Fruit fly (Drosophila melanogaster) whole organism, embryonic: ENCODE measurements around the gene yrt.
A peak's percentile ranks its signal among the peaks of the same experiment; 100 is the strongest.

ENCODE experiments used
- Adf1 ChIP-seq: fragments of 200-800 bp; sonication (Bioruptor generic); IDR thresholded peaks from 2 replicates; pipeline ENCODE4 v1.3.6; 2022; ENCODE audit warnings: missing biosample characterization, missing genetic modification characterization
- Asciz ChIP-seq: fragments of 200-800 bp; sonication (Bioruptor generic); optimal IDR thresholded peaks from 2 replicates; lab custom pipeline; 2017; ENCODE audit warnings: missing biosample characterization, mild to moderate bottlenecking, missing genetic modification characterization, missing genetic modification reagents
- BEAF-32 ChIP-seq: fragments of 200-800 bp; sonication (Bioruptor generic); optimal IDR thresholded peaks from 3 replicates; lab custom pipeline; 2017; ENCODE audit warnings: missing biosample characterization, missing genetic modification characterization, mild to moderate bottlenecking, moderate library complexity, missing genetic modification reagents
- CG10565 ChIP-seq: fragments of 200-800 bp; sonication (Bioruptor generic); optimal IDR thresholded peaks from 3 replicates; lab custom pipeline; 2016; ENCODE audit warnings: missing biosample characterization, mild to moderate bottlenecking, missing genetic modification characterization
- CG12219 ChIP-seq: fragments of 200-800 bp; sonication (Bioruptor generic); optimal IDR thresholded peaks from 3 replicates; lab custom pipeline; 2018; ENCODE audit warnings: missing biosample characterization, mild to moderate bottlenecking, missing genetic modification characterization
- CG15514 ChIP-seq: fragments of 200-800 bp; sonication (Bioruptor generic); optimal IDR thresholded peaks from 3 replicates; lab custom pipeline; 2017; ENCODE audit warnings: missing biosample characterization, missing genetic modification characterization, mild to moderate bottlenecking, moderate library complexity, missing genetic modification reagents
- CG17361 ChIP-seq: fragments of 200-800 bp; sonication (Bioruptor generic); IDR thresholded peaks from 3 replicates; pipeline ENCODE4 v1.3.6; 2022; ENCODE audit warnings: missing biosample characterization, missing genetic modification characterization
- CG18476 ChIP-seq: fragments of 200-800 bp; sonication (Bioruptor generic); optimal IDR thresholded peaks from 2 replicates; lab custom pipeline; 2016; ENCODE audit warnings: missing biosample characterization, mild to moderate bottlenecking, missing genetic modification characterization
- CG2678 ChIP-seq: fragments of 200-800 bp; sonication (Bioruptor generic); optimal IDR thresholded peaks from 3 replicates; lab custom pipeline; 2019; ENCODE audit warnings: missing biosample characterization, mild to moderate bottlenecking, missing genetic modification characterization, moderate library complexity
- CG2712 ChIP-seq: fragments of 200-800 bp; optimal IDR thresholded peaks from 3 replicates; lab custom pipeline; 2019; ENCODE audit warnings: missing biosample characterization, mild to moderate bottlenecking, missing genetic modification characterization, moderate library complexity
- CG3065 ChIP-seq: fragments of 200-800 bp; sonication (Bioruptor generic); optimal IDR thresholded peaks from 2 replicates; lab custom pipeline; 2016; ENCODE audit warnings: missing biosample characterization, missing genetic modification characterization
- CG3163 ChIP-seq: fragments of 200-800 bp; sonication (Bioruptor generic); optimal IDR thresholded peaks from 3 replicates; lab custom pipeline; 2016; ENCODE audit warnings: missing biosample characterization, missing genetic modification characterization
- CG4617 ChIP-seq: fragments of 200-800 bp; sonication (Bioruptor generic); optimal IDR thresholded peaks from 3 replicates; lab custom pipeline; 2016; ENCODE audit warnings: missing biosample characterization, missing genetic modification characterization, borderline replicate concordance
- CG4707 ChIP-seq: fragments of 200-800 bp; sonication (Bioruptor generic); optimal IDR thresholded peaks from 2 replicates; lab custom pipeline; 2018; ENCODE audit warnings: missing biosample characterization, mild to moderate bottlenecking, missing genetic modification characterization, moderate library complexity
- CG6654 ChIP-seq: fragments of 200-800 bp; sonication (Bioruptor generic); optimal IDR thresholded peaks from 2 replicates; lab custom pipeline; 2017; ENCODE audit warnings: missing biosample characterization, mild to moderate bottlenecking, missing genetic modification characterization
- CG7271 ChIP-seq: fragments of 200-800 bp; sonication (Bioruptor generic); optimal IDR thresholded peaks from 2 replicates; lab custom pipeline; 2018; ENCODE audit warnings: missing biosample characterization, mild to moderate bottlenecking, missing genetic modification characterization, moderate library complexity
- CG7786 ChIP-seq: fragments of 200-800 bp; sonication (Bioruptor generic); optimal IDR thresholded peaks from 2 replicates; lab custom pipeline; 2016; ENCODE audit warnings: missing biosample characterization, missing genetic modification characterization
- CG9437 ChIP-seq: fragments of 200-800 bp; sonication (Bioruptor generic); optimal IDR thresholded peaks from 2 replicates; lab custom pipeline; 2018; ENCODE audit warnings: missing biosample characterization, mild to moderate bottlenecking, missing genetic modification characterization
- Dfd ChIP-seq, 2 experiments: fragments of >200 bp; optimal IDR thresholded peaks; 2 replicates each; lab custom pipeline; 2017; ENCODE audit warnings: missing biosample characterization in 2 of 2, missing genetic modification characterization in 2 of 2
- Dref ChIP-seq: fragments of 200-800 bp; sonication (Bioruptor generic); IDR thresholded peaks from 2 replicates; pipeline ENCODE4 v1.3.6; 2022; ENCODE audit warnings: missing biosample characterization, missing genetic modification characterization
- Gsc ChIP-seq: fragments of 200-800 bp; sonication (Bioruptor generic); IDR thresholded peaks from 2 replicates; pipeline ENCODE4 v1.3.6; 2022; ENCODE audit warnings: missing biosample characterization, missing genetic modification characterization
- HLH4C ChIP-seq: fragments of 200-800 bp; sonication (Bioruptor generic); IDR thresholded peaks from 3 replicates; pipeline ENCODE4 v1.3.6; 2022; ENCODE audit warnings: missing biosample characterization, missing genetic modification characterization; ENCODE audit not compliant: partially characterized antibody
- Max ChIP-seq: fragments of 200-800 bp; sonication (Bioruptor generic); optimal IDR thresholded peaks from 2 replicates; lab custom pipeline; 2016; ENCODE audit warnings: missing biosample characterization, mild to moderate bottlenecking, missing genetic modification characterization
- Nf-YB ChIP-seq: fragments of 200-800 bp; sonication (Bioruptor generic); optimal IDR thresholded peaks from 3 replicates; lab custom pipeline; 2019; ENCODE audit warnings: missing biosample characterization, mild to moderate bottlenecking, missing genetic modification characterization, moderate library complexity
- NfI ChIP-seq: fragments of 200-800 bp; sonication (Bioruptor generic); optimal IDR thresholded peaks from 3 replicates; lab custom pipeline; 2018; ENCODE audit warnings: missing biosample characterization, mild to moderate bottlenecking, missing genetic modification characterization, moderate library complexity
- Pdp1 ChIP-seq, 2 experiments: fragments of 200-800 bp; sonication (Bioruptor generic); optimal IDR thresholded peaks; 3 replicates each; lab custom pipeline; 2016; ENCODE audit warnings: missing biosample characterization in 2 of 2, missing genetic modification characterization in 2 of 2, mild to moderate bottlenecking in 1 of 2, moderate library complexity in 1 of 2
- Scr ChIP-seq: fragments of 200-800 bp; sonication (Bioruptor generic); IDR thresholded peaks from 2 replicates; pipeline ENCODE4 v1.3.6; 2022; ENCODE audit warnings: missing biosample characterization, missing genetic modification characterization; ENCODE audit not compliant: partially characterized antibody
- Spps ChIP-seq: fragments of 200-800 bp; sonication (Bioruptor generic); optimal IDR thresholded peaks from 2 replicates; lab custom pipeline; 2018; ENCODE audit warnings: missing biosample characterization, mild to moderate bottlenecking, missing genetic modification characterization
- Taf1 ChIP-seq: fragments of 200-800 bp; sonication (Bioruptor generic); IDR thresholded peaks from 2 replicates; pipeline ENCODE4 v1.3.6; 2022; ENCODE audit warnings: missing biosample characterization, missing genetic modification characterization
- Xrp1 ChIP-seq: fragments of 200-800 bp; sonication (Bioruptor generic); IDR thresholded peaks from 2 replicates; pipeline ENCODE4 v1.3.6; 2022; ENCODE audit warnings: missing biosample characterization, missing genetic modification characterization
- ac ChIP-seq: fragments of 200-800 bp; sonication (Bioruptor generic); optimal IDR thresholded peaks from 3 replicates; lab custom pipeline; 2017; ENCODE audit warnings: missing biosample characterization, mild to moderate bottlenecking, missing genetic modification characterization
- dmrt11E ChIP-seq: fragments of 200-800 bp; sonication (Bioruptor generic); optimal IDR thresholded peaks from 3 replicates; lab custom pipeline; 2018; ENCODE audit warnings: missing biosample characterization, mild to moderate bottlenecking, missing genetic modification characterization, moderate library complexity
- fd3F ChIP-seq: fragments of 200-800 bp; sonication (Bioruptor generic); optimal IDR thresholded peaks from 2 replicates; lab custom pipeline; 2018; ENCODE audit warnings: missing biosample characterization, mild to moderate bottlenecking, missing genetic modification characterization, moderate library complexity
- jing ChIP-seq: fragments of 200-800 bp; sonication (Bioruptor generic); optimal IDR thresholded peaks from 2 replicates; lab custom pipeline; 2018; ENCODE audit warnings: missing biosample characterization, mild to moderate bottlenecking, missing genetic modification characterization
- ken ChIP-seq: fragments of 200-800 bp; sonication (Bioruptor generic); IDR thresholded peaks from 3 replicates; pipeline ENCODE4 v1.3.6; 2022; ENCODE audit warnings: missing biosample characterization, missing genetic modification characterization
- mld ChIP-seq: fragments of 200-800 bp; sonication (Bioruptor generic); IDR thresholded peaks from 3 replicates; pipeline ENCODE4 v1.3.6; 2022; ENCODE audit warnings: missing biosample characterization, missing genetic modification characterization; ENCODE audit not compliant: partially characterized antibody
- nmo ChIP-seq: fragments of 200-800 bp; sonication (Bioruptor generic); optimal IDR thresholded peaks from 2 replicates; lab custom pipeline; 2018; ENCODE audit warnings: missing biosample characterization, mild to moderate bottlenecking, missing genetic modification characterization, moderate library complexity
- ranshi ChIP-seq: fragments of 200-800 bp; sonication (Bioruptor generic); IDR thresholded peaks from 2 replicates; pipeline ENCODE4 v1.3.6; 2022; ENCODE audit warnings: missing biosample characterization, missing genetic modification characterization
- salm ChIP-seq: fragments of 200-800 bp; sonication (Bioruptor generic); optimal IDR thresholded peaks from 2 replicates; lab custom pipeline; 2018; ENCODE audit warnings: missing biosample characterization, mild to moderate bottlenecking, missing genetic modification characterization
- sc ChIP-seq, 3 experiments: fragments of >200 bp in 2 of 3; fragments of 200-800 bp in 1 of 3; sonication (Bioruptor generic) in 1 of 3; optimal IDR thresholded peaks; 2 replicates in 2 of 3; 3 replicates in 1 of 3; lab custom pipeline; 2017; ENCODE audit warnings: mild to moderate bottlenecking in 1 of 3, missing biosample characterization in 1 of 3, missing genetic modification characterization in 1 of 3, missing genetic modification reagents in 1 of 3
- sima ChIP-seq: fragments of 200-800 bp; sonication (Bioruptor generic); optimal IDR thresholded peaks from 2 replicates; lab custom pipeline; 2016; ENCODE audit warnings: missing biosample characterization, missing genetic modification characterization
- sna ChIP-seq: fragments of 200-800 bp; sonication (Bioruptor generic); IDR thresholded peaks from 2 replicates; pipeline ENCODE4 v1.3.6; 2022; ENCODE audit warnings: missing biosample characterization, missing genetic modification characterization; ENCODE audit not compliant: partially characterized antibody
- stwl ChIP-seq: fragments of 200-800 bp; sonication (Bioruptor generic); optimal IDR thresholded peaks from 3 replicates; lab custom pipeline; 2018; ENCODE audit warnings: missing biosample characterization, mild to moderate bottlenecking, missing genetic modification characterization, moderate library complexity
- trem ChIP-seq: fragments of 200-800 bp; optimal IDR thresholded peaks from 3 replicates; lab custom pipeline; 2019; ENCODE audit warnings: missing biosample characterization, mild to moderate bottlenecking, missing genetic modification characterization, moderate library complexity
- ttk ChIP-seq: fragments of 200-800 bp; sonication (Bioruptor generic); IDR thresholded peaks from 2 replicates; pipeline ENCODE4 v2.1.2; 2022; ENCODE audit warnings: missing biosample characterization, missing genetic modification characterization
- zen ChIP-seq: fragments of 200-800 bp; sonication (Bioruptor generic); optimal IDR thresholded peaks from 3 replicates; lab custom pipeline; 2018; ENCODE audit warnings: missing biosample characterization, mild to moderate bottlenecking, missing genetic modification characterization, moderate library complexity
- zen2 ChIP-seq: fragments of 200-800 bp; sonication (Bioruptor generic); IDR thresholded peaks from 3 replicates; pipeline ENCODE4 v1.3.6; 2022; ENCODE audit warnings: missing biosample characterization, missing genetic modification characterization; ENCODE audit not compliant: partially characterized antibody

Gene yrt

DNA sequence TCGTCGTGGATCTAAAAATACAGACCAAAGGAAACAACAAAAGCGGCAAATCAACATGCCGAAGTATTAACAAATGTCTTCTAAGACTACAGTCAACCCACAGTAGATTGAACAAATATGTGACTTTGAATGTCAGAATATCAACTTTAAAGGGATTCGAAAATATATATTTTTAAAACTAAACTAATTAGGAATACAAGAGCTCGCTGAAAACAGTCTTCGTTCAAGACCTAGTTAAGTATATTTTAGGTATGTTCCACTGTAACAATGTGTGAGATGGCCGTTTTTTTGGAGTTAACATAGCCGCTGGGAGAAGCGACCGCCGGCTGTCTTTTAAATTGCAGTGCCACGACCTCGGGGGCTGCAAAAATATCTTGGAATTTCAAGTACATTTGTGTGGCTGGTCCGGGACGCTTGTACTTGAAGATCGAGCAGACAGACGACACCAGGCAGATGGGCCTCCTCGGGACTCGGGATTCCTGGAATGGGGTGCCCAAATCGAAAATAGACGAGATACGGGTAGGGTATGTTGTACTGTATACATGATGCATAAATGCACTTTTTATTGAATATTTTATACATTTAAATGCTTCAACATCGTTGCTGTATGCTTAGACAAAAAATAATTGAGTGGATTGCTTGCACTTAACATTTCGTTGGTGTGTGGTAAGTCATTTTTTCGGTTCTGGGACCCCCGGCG is 6.3 kb downstream of the yrt start (continued):
- TF ChIP-seq dmrt11E (tag; lab: Kevin White, UChicago) = peak; percentile 69
- TF ChIP-seq Dref (GFP tag; lab: Robert Waterston, UW) = no peak
- peak; percentile 51 for TF ChIP-seq CG18476
- TF ChIP-seq Gsc (GFP tag; lab: Robert Waterston, UW) = 0 out of 2 replicates have a peak, but pooled peaks have one; percentile 14
- peak; percentile 70 for TF ChIP-seq trem (tag; lab: Kevin White, UChicago)
- peak; percentile 37 for TF ChIP-seq fd3F (GFP tag; lab: Kevin White, UChicago)
- TF ChIP-seq HLH4C (GFP tag; lab: Robert Waterston, UW) = no peak
- no peak for TF ChIP-seq CG7271 (tag; lab: Kevin White, UChicago)
- peak; percentile 43 for TF ChIP-seq Spps (tag; lab: Kevin White, UChicago)
- peak; percentile 65 for TF ChIP-seq CG12219 (GFP tag; lab: Kevin White, UChicago)
- peak; percentile 57 for TF ChIP-seq Asciz (GFP tag; lab: Kevin White, UChicago)
- TF ChIP-seq mld (GFP tag; lab: Robert Waterston, UW) = no peak
- TF ChIP-seq Nf-YB (GFP tag; lab: Kevin White, UChicago) = peak; percentile 29
- TF ChIP-seq ttk (GFP tag; lab: Robert Waterston, UW) = peak; percentile 69
- TF ChIP-seq sima (GFP tag; lab: Kevin White, UChicago) = no peak
- peak; percentile 58; the same call in 1 of the 3 replicates for TF ChIP-seq ken (GFP tag; lab: Robert Waterston, UW)
- peak; percentile 69 for TF ChIP-seq NfI
- TF ChIP-seq sc (optimal IDR thresholded peaks at IDR 0.05; lab: Kevin White, UChicago) = no peak
- no peak for TF ChIP-seq sc (GFP tag; optimal IDR thresholded peaks at IDR 0.05; lab: Kevin White, UChicago)
- no peak for TF ChIP-seq CG3065 (GFP tag; lab: Kevin White, UChicago)
- TF ChIP-seq BEAF-32 = no peak
- TF ChIP-seq jing (GFP tag; lab: Kevin White, UChicago) = peak; percentile 33
- TF ChIP-seq CG4707 (GFP tag; lab: Kevin White, UChicago) = peak; percentile 49
- no peak for TF ChIP-seq CG3163
- no peak for TF ChIP-seq zen2
- TF ChIP-seq Taf1 = 0 out of 2 replicates have a peak, but pooled peaks have one; percentile 35
- TF ChIP-seq stwl (tag; lab: Kevin White, UChicago) = no peak
- TF ChIP-seq CG2712 (tag; lab: Kevin White, UChicago) = peak; percentile 79
- no peak for TF ChIP-seq sna (GFP tag; lab: Robert Waterston, UW)
- TF ChIP-seq Xrp1 = peak; percentile 83
- TF ChIP-seq ac = peak; percentile 47
- peak; percentile 64; the same call in 1 of the 2 replicates for TF ChIP-seq ranshi (GFP tag; lab: Robert Waterston, UW)
- TF ChIP-seq Pdp1 (GFP tag; optimal IDR thresholded peaks at IDR 0.05; lab: Kevin White, UChicago) = peak; percentile 43 to 47
- peak; percentile 55 for TF ChIP-seq salm (tag; lab: Kevin White, UChicago)
- no peak for TF ChIP-seq Adf1 (GFP tag; lab: Robert Waterston, UW)
- peak; percentile 69 for TF ChIP-seq CG17361 (GFP tag; lab: Robert Waterston, UW)
- TF ChIP-seq CG6654 (GFP tag; lab: Kevin White, UChicago) = peak; percentile 54
- TF ChIP-seq zen = peak; percentile 65
- no peak for TF ChIP-seq Scr (GFP tag; lab: Robert Waterston, UW)
- peak; percentile 5 for TF ChIP-seq Max (GFP tag; lab: Kevin White, UChicago)
- no peak for TF ChIP-seq Dfd (GFP tag; optimal IDR thresholded peaks at IDR 0.05; lab: Kevin White, UChicago)
- TF ChIP-seq CG10565 = no peak
- TF ChIP-seq CG2678 = peak; percentile 77
- peak; percentile 31 for TF ChIP-seq CG4617 (GFP tag; lab: Kevin White, UChicago)
- peak; percentile 49 for TF ChIP-seq CG7786 (GFP tag; lab: Kevin White, UChicago)
- peak; percentile 76 for TF ChIP-seq nmo (GFP tag; lab: Kevin White, UChicago)
- peak; percentile 37 for TF ChIP-seq CG9437 (GFP tag; lab: Kevin White, UChicago)
- peak; percentile 19 for TF ChIP-seq CG15514 (GFP tag; lab: Kevin White, UChicago)
